Worm (Caenorhabditis elegans): Measurements from ENCODE around the gene saeg-2.

ce11 chrIII:9236228-9236627 lies 3.9 kb upstream of the saeg-2 start, which contains the start of gene T23G5.2:
- TF ChIP-seq pha-4 (tag; optimal IDR thresholded peaks at IDR 0.05), result no peak
- TF ChIP-seq bed-1 (GFP tag; IDR thresholded peaks at IDR 0.05), result no peak
- no peak for TF ChIP-seq ama-1 (optimal IDR thresholded peaks at IDR 0.05)
- no peak for TF ChIP-seq ama-1 (GFP tag; optimal IDR thresholded peaks at IDR 0.05)
- no peak for TF ChIP-seq egrh-3 (GFP tag; IDR thresholded peaks at IDR 0.05)
- no peak for TF ChIP-seq lin-40 (tag; optimal IDR thresholded peaks at IDR 0.05)
- no peak for TF ChIP-seq madf-3 (GFP tag; IDR thresholded peaks at IDR 0.05)
- TF ChIP-seq sea-2 (GFP tag; IDR thresholded peaks at IDR 0.05), result no peak
- no peak for TF ChIP-seq Y79H2A.3 (GFP tag; conservative IDR thresholded peaks at IDR 0.05)
- TF ChIP-seq C06A6.2 (GFP tag; conservative IDR thresholded peaks at IDR 0.05), result no peak
- no peak for TF ChIP-seq unc-62 (GFP tag; optimal IDR thresholded peaks at IDR 0.05)
- TF ChIP-seq sdz-38 (tag; optimal IDR thresholded peaks at IDR 0.05), result no peak
- no peak for TF ChIP-seq nhr-80 (tag; optimal IDR thresholded peaks at IDR 0.05)

Data from whole organism, young adult.